Fruit fly (Drosophila melanogaster) whole organism: ENCODE results near the gene laf.

Source experiments
- CG8478 ChIP-seq: fragments of >200 bp; optimal IDR thresholded peaks from 2 replicates; lab custom pipeline; 2018; ENCODE audit warnings: inconsistent platforms
- Dll ChIP-seq: fragments of >200 bp; optimal IDR thresholded peaks from 2 replicates; lab custom pipeline; 2017
- EcR ChIP-seq, 2 experiments: fragments of >200 bp; optimal IDR thresholded peaks; 2 replicates each; lab custom pipeline; 2017; ENCODE audit warnings: missing biosample characterization in 2 of 2, missing genetic modification characterization in 2 of 2, missing genetic modification reagents in 2 of 2
- pan ChIP-seq: fragments of >200 bp; optimal IDR thresholded peaks from 2 replicates; lab custom pipeline; 2017
- psq ChIP-seq: fragments of >200 bp; optimal IDR thresholded peaks from 2 replicates; lab custom pipeline; 2017
- usp ChIP-seq: fragments of >200 bp; optimal IDR thresholded peaks from 2 replicates; lab custom pipeline; 2017; ENCODE audit warnings: missing biosample characterization, missing genetic modification characterization, mixed read lengths

DNA sequence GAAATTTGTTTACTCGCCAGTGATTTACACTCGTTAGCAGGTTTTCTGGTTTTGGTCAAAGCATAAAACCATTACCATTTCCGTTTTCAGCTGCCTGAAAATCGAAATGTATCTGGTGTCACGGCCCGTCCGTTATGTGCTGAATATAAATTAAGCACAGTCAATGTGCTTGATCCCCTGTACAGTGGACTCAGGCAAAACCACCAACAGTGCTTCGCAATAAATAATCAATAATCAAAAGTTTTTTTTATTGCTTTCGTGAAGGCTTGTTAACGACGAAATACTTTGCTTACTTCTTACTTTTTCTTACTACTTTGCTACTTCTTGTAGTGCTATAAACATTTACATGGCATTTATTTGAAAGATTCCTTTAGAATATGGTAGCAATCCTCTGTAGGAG is 34.8 kb upstream of the laf start:
- TF ChIP-seq Dll (lab: Kevin White, UChicago) (no peak), usp (GFP tag; lab: Kevin White, UChicago) (no peak), CG8478 (lab: Kevin White, UChicago) (no peak), psq (lab: Kevin White, UChicago) (no peak), EcR (GFP tag; optimal IDR thresholded peaks at IDR 0.05; lab: Kevin White, UChicago) (no peak), pan (no peak)
